Fruit fly (Drosophila melanogaster): ENCODE data around the gene loj.

dm6 chr3L:6142313-6142712, 47.5 kb downstream of the loj start, which contains the start of gene Cpr65Aw:
- no peak for TF ChIP-seq CTCF (optimal IDR thresholded peaks at IDR 0.05)
- no peak for TF ChIP-seq CG8478 (optimal IDR thresholded peaks at IDR 0.05)
